Worm (Caenorhabditis elegans): ENCODE measurements around the gene Y48G9A.7.

- TF ChIP-seq aly-1 (tag; optimal IDR thresholded peaks at IDR 0.05) (no peak), pes-1 (GFP tag; IDR thresholded peaks at IDR 0.05) (no peak), sea-1 (GFP tag; conservative IDR thresholded peaks at IDR 0.05) (no peak), tbx-37 (GFP tag; conservative IDR thresholded peaks at IDR 0.05) (no peak), ama-1 (optimal IDR thresholded peaks at IDR 0.05) (no peak), B0310.2 (tag; optimal IDR thresholded peaks at IDR 0.05) (no peak)
Measured at ce11 chrIII:2090695-2091094, 19.7 kb upstream of the Y48G9A.7 start.

Data from whole organism, early embryonic.